Fruit fly (Drosophila melanogaster) Kc167 (cell line): Measurements from ENCODE around the gene HDAC11.

Source experiments
- Sin3A ChIP-seq: fragments of >200 bp; optimal IDR thresholded peaks from 2 replicates; lab custom pipeline; 2018; ENCODE audit warnings: missing external identifiers
- insv ChIP-seq: fragments of >200 bp; optimal IDR thresholded peaks from 3 replicates; lab custom pipeline; 2018; ENCODE audit warnings: missing external identifiers
- psq ChIP-seq: fragments of >200 bp; optimal IDR thresholded peaks from 2 replicates; lab custom pipeline; 2017; ENCODE audit warnings: missing external identifiers
- ttk ChIP-seq: sonication (Bioruptor generic); optimal IDR thresholded peaks from 2 replicates; lab custom pipeline; 2017; ENCODE audit warnings: missing external identifiers

dm6 chr3R:24828234-24828633 lies 27.8 kb downstream of the HDAC11 start, which contains the start of gene RabX4:
- TF ChIP-seq psq (lab: Kevin White, UChicago) (no peak), Sin3A (lab: Kevin White, UChicago) (no peak), ttk (lab: Kevin White, UChicago) (no peak), insv (lab: Kevin White, UChicago) (no peak)
